Fruit fly (Drosophila melanogaster) whole organism, embryonic: ENCODE data around the gene CG3342.

Experiments used
- Adf1 ChIP-seq: fragments of 200-800 bp; sonication (Bioruptor generic); IDR thresholded peaks from 2 replicates; pipeline ENCODE4 v1.3.6; 2022; ENCODE audit warnings: missing biosample characterization, missing genetic modification characterization
- Bdp1 ChIP-seq: fragments of 200-800 bp; sonication (Bioruptor generic); optimal IDR thresholded peaks from 3 replicates; lab custom pipeline; 2016; ENCODE audit warnings: missing biosample characterization, missing genetic modification characterization
- Bgb ChIP-seq: fragments of 200-800 bp; sonication (Bioruptor generic); IDR thresholded peaks from 2 replicates; pipeline ENCODE4 v1.3.6; 2022; ENCODE audit warnings: missing biosample characterization, missing genetic modification characterization; ENCODE audit not compliant: partially characterized antibody
- CG10431 ChIP-seq: fragments of 200-800 bp; sonication (Bioruptor generic); optimal IDR thresholded peaks from 3 replicates; lab custom pipeline; 2018; ENCODE audit warnings: missing biosample characterization, mild to moderate bottlenecking, missing genetic modification characterization
- CG1233 ChIP-seq: fragments of 200-800 bp; sonication (Bioruptor generic); optimal IDR thresholded peaks from 4 replicates; lab custom pipeline; 2018; ENCODE audit warnings: missing biosample characterization, mild to moderate bottlenecking, missing genetic modification characterization
- CG13287 ChIP-seq: fragments of 200-800 bp; sonication (Bioruptor generic); IDR thresholded peaks from 2 replicates; pipeline ENCODE4 v1.3.6; 2022; ENCODE audit warnings: missing biosample characterization, missing genetic modification characterization; ENCODE audit not compliant: partially characterized antibody
- CG14014 ChIP-seq: fragments of 200-800 bp; sonication (Bioruptor generic); IDR thresholded peaks from 2 replicates; pipeline ENCODE4 v1.3.6; 2022; ENCODE audit warnings: missing biosample characterization, missing genetic modification characterization
- CG14050 ChIP-seq: fragments of 200-800 bp; sonication (Bioruptor generic); IDR thresholded peaks from 3 replicates; pipeline ENCODE4 v1.3.6; 2022; ENCODE audit warnings: missing biosample characterization, missing genetic modification characterization
- CG14441 ChIP-seq: fragments of 200-800 bp; sonication (Bioruptor generic); IDR thresholded peaks from 2 replicates; pipeline ENCODE4 v1.3.6; 2022; ENCODE audit warnings: missing biosample characterization, missing genetic modification characterization
- CG14667 ChIP-seq: fragments of 200-800 bp; sonication (Bioruptor generic); IDR thresholded peaks from 2 replicates; pipeline ENCODE4 v1.3.6; 2022; ENCODE audit warnings: missing biosample characterization, missing genetic modification characterization
- CG15073 ChIP-seq: fragments of 200-800 bp; sonication (Bioruptor generic); optimal IDR thresholded peaks from 2 replicates; lab custom pipeline; 2016; ENCODE audit warnings: missing biosample characterization, missing genetic modification characterization
- CG17612 ChIP-seq: fragments of 200-800 bp; sonication (Bioruptor generic); IDR thresholded peaks from 2 replicates; pipeline ENCODE4 v1.3.6; 2022; ENCODE audit warnings: missing biosample characterization, missing genetic modification characterization
- CG17829 ChIP-seq: fragments of 200-800 bp; optimal IDR thresholded peaks from 2 replicates; lab custom pipeline; 2019; ENCODE audit warnings: missing biosample characterization, mild to moderate bottlenecking, missing genetic modification characterization, moderate library complexity
- CG18011 ChIP-seq: fragments of 200-800 bp; sonication (Bioruptor generic); optimal IDR thresholded peaks from 2 replicates; lab custom pipeline; 2017; ENCODE audit warnings: missing biosample characterization, missing genetic modification characterization, mild to moderate bottlenecking, moderate library complexity, missing genotype
- CG2712 ChIP-seq: fragments of 200-800 bp; optimal IDR thresholded peaks from 3 replicates; lab custom pipeline; 2019; ENCODE audit warnings: missing biosample characterization, mild to moderate bottlenecking, missing genetic modification characterization, moderate library complexity
- CG31441 ChIP-seq: fragments of 200-800 bp; sonication (Bioruptor generic); IDR thresholded peaks from 2 replicates; pipeline ENCODE4 v1.3.6; 2022; ENCODE audit warnings: missing biosample characterization, missing genetic modification characterization
- CG3407 ChIP-seq: fragments of 200-800 bp; sonication (Bioruptor generic); optimal IDR thresholded peaks from 2 replicates; lab custom pipeline; 2018; ENCODE audit warnings: missing biosample characterization, mild to moderate bottlenecking, missing genetic modification characterization
- CG43689 ChIP-seq: fragments of 200-800 bp; sonication (Bioruptor generic); IDR thresholded peaks from 2 replicates; pipeline ENCODE4 v1.3.6; 2022; ENCODE audit warnings: missing biosample characterization, missing genetic modification characterization
- CG4424 ChIP-seq: fragments of 200-800 bp; sonication (Bioruptor generic); optimal IDR thresholded peaks from 3 replicates; lab custom pipeline; 2016; ENCODE audit warnings: missing biosample characterization, missing genetic modification characterization
- CG4707 ChIP-seq: fragments of 200-800 bp; sonication (Bioruptor generic); optimal IDR thresholded peaks from 2 replicates; lab custom pipeline; 2018; ENCODE audit warnings: missing biosample characterization, mild to moderate bottlenecking, missing genetic modification characterization, moderate library complexity
- CG6272 ChIP-seq: fragments of 200-800 bp; sonication (Bioruptor generic); IDR thresholded peaks from 2 replicates; pipeline ENCODE4 v1.3.6; 2022; ENCODE audit warnings: missing biosample characterization, missing genetic modification characterization
- CG7271 ChIP-seq: fragments of 200-800 bp; sonication (Bioruptor generic); optimal IDR thresholded peaks from 2 replicates; lab custom pipeline; 2018; ENCODE audit warnings: missing biosample characterization, mild to moderate bottlenecking, missing genetic modification characterization, moderate library complexity
- CG8281 ChIP-seq: fragments of 200-800 bp; sonication (Bioruptor generic); optimal IDR thresholded peaks from 2 replicates; lab custom pipeline; 2018; ENCODE audit warnings: missing biosample characterization, mild to moderate bottlenecking, missing genetic modification characterization, moderate library complexity
- CG9817 ChIP-seq: fragments of 200-800 bp; sonication (Bioruptor generic); optimal IDR thresholded peaks from 2 replicates; lab custom pipeline; 2018; ENCODE audit warnings: missing biosample characterization, mild to moderate bottlenecking, missing genetic modification characterization, moderate library complexity
- CG9876 ChIP-seq: fragments of 200-800 bp; sonication (Bioruptor generic); optimal IDR thresholded peaks from 2 replicates; lab custom pipeline; 2016; ENCODE audit warnings: missing biosample characterization, missing genetic modification characterization
- Chrac-16 ChIP-seq: fragments of 200-800 bp; sonication (Bioruptor generic); optimal IDR thresholded peaks from 3 replicates; lab custom pipeline; 2016; ENCODE audit warnings: missing biosample characterization, missing genetic modification characterization
- Doc3 ChIP-seq: fragments of 200-800 bp; sonication (Bioruptor generic); IDR thresholded peaks from 3 replicates; pipeline ENCODE4 v1.3.6; 2022; ENCODE audit warnings: missing biosample characterization, missing genetic modification characterization; ENCODE audit not compliant: partially characterized antibody
- HHEX ChIP-seq: fragments of 200-800 bp; sonication (Bioruptor generic); optimal IDR thresholded peaks from 3 replicates; lab custom pipeline; 2017; ENCODE audit warnings: missing biosample characterization, mild to moderate bottlenecking, missing genetic modification characterization, missing genetic modification reagents
- Hmr ChIP-seq: fragments of 200-800 bp; sonication (Bioruptor generic); optimal IDR thresholded peaks from 3 replicates; lab custom pipeline; 2017; ENCODE audit warnings: mild to moderate bottlenecking, missing biosample characterization, missing genetic modification reagents, missing genetic modification characterization
- MBD-R2 ChIP-seq: fragments of 200-800 bp; sonication (Bioruptor generic); IDR thresholded peaks from 2 replicates; pipeline ENCODE4 v1.3.6; 2022; ENCODE audit warnings: missing biosample characterization, missing genetic modification characterization
- MESR4 ChIP-seq: fragments of 200-800 bp; sonication (Bioruptor generic); optimal IDR thresholded peaks from 2 replicates; lab custom pipeline; 2018; ENCODE audit warnings: missing biosample characterization, mild to moderate bottlenecking, missing genetic modification characterization, moderate library complexity
- Mrtf ChIP-seq: fragments of 200-800 bp; sonication (Bioruptor generic); IDR thresholded peaks from 3 replicates; pipeline ENCODE4 v1.3.6; 2022; ENCODE audit warnings: missing biosample characterization, missing genetic modification characterization
- NC2α ChIP-seq: fragments of 200-800 bp; sonication (Bioruptor generic); optimal IDR thresholded peaks from 2 replicates; lab custom pipeline; 2016; ENCODE audit warnings: missing biosample characterization, missing genetic modification characterization
- PHDP ChIP-seq: fragments of 200-800 bp; sonication (Bioruptor generic); optimal IDR thresholded peaks from 3 replicates; lab custom pipeline; 2018; ENCODE audit warnings: missing biosample characterization, mild to moderate bottlenecking, missing genetic modification characterization, moderate library complexity
- Sry-δ ChIP-seq: fragments of 200-800 bp; sonication (Bioruptor generic); optimal IDR thresholded peaks from 2 replicates; lab custom pipeline; 2016; ENCODE audit warnings: missing biosample characterization, missing genetic modification characterization
- Ssrp ChIP-seq: fragments of 200-800 bp; sonication (Bioruptor generic); optimal IDR thresholded peaks from 2 replicates; lab custom pipeline; 2018; ENCODE audit warnings: missing biosample characterization, mild to moderate bottlenecking, missing genetic modification characterization, moderate library complexity
- ash1 ChIP-seq: fragments of 200-800 bp; sonication (Bioruptor generic); optimal IDR thresholded peaks from 2 replicates; lab custom pipeline; 2018; ENCODE audit warnings: missing biosample characterization, mild to moderate bottlenecking, missing genetic modification characterization
- bsh ChIP-seq, 2 experiments: fragments of 200-800 bp; sonication (Bioruptor generic); optimal IDR thresholded peaks; 2 replicates each; lab custom pipeline; 2017 to 2018; ENCODE audit warnings: mild to moderate bottlenecking in 2 of 2, missing biosample characterization in 2 of 2, missing genetic modification characterization in 2 of 2, moderate library complexity in 1 of 2
- chm ChIP-seq: fragments of 200-800 bp; sonication (Bioruptor generic); IDR thresholded peaks from 2 replicates; pipeline ENCODE4 v1.3.6; 2022; ENCODE audit warnings: missing biosample characterization, missing genetic modification characterization
- gsb-n ChIP-seq: fragments of 200-800 bp; sonication (Bioruptor generic); optimal IDR thresholded peaks from 3 replicates; lab custom pipeline; 2018; ENCODE audit warnings: missing biosample characterization, mild to moderate bottlenecking, missing genetic modification characterization
- kay ChIP-seq: fragments of 200-800 bp; sonication (Bioruptor generic); optimal IDR thresholded peaks from 2 replicates; lab custom pipeline; 2016; ENCODE audit warnings: missing biosample characterization, missing genetic modification characterization
- nerfin-2 ChIP-seq: fragments of 200-800 bp; sonication (Bioruptor generic); IDR thresholded peaks from 2 replicates; pipeline ENCODE4 v1.3.6; 2022; ENCODE audit warnings: missing biosample characterization, missing genetic modification characterization; ENCODE audit not compliant: partially characterized antibody
- row ChIP-seq: fragments of 200-800 bp; sonication (Bioruptor generic); IDR thresholded peaks from 3 replicates; pipeline ENCODE4 v1.3.6; 2022; ENCODE audit warnings: missing biosample characterization, missing genetic modification characterization
- slp2 ChIP-seq: fragments of 200-800 bp; sonication (Bioruptor generic); optimal IDR thresholded peaks from 2 replicates; lab custom pipeline; 2016; ENCODE audit warnings: missing biosample characterization, missing genetic modification characterization
- sr ChIP-seq: fragments of 200-800 bp; sonication (Bioruptor generic); IDR thresholded peaks from 3 replicates; pipeline ENCODE4 v1.3.6; 2022; ENCODE audit warnings: missing biosample characterization, missing genetic modification characterization
- stc ChIP-seq: fragments of 200-800 bp; sonication (Bioruptor generic); IDR thresholded peaks from 2 replicates; pipeline ENCODE4 v1.3.6; 2022; ENCODE audit warnings: missing biosample characterization, missing genetic modification characterization
- toy ChIP-seq: fragments of 200-800 bp; sonication (Bioruptor generic); IDR thresholded peaks from 2 replicates; pipeline ENCODE4 v1.3.6; 2022; ENCODE audit warnings: missing biosample characterization, missing genetic modification characterization
- vfl ChIP-seq: fragments of 200-800 bp; sonication (Bioruptor generic); optimal IDR thresholded peaks from 2 replicates; lab custom pipeline; 2016; ENCODE audit warnings: missing biosample characterization, missing genetic modification characterization
- wor ChIP-seq: fragments of 200-800 bp; sonication (Bioruptor generic); IDR thresholded peaks from 2 replicates; pipeline ENCODE4 v1.3.6; 2022; ENCODE audit warnings: missing biosample characterization, missing genetic modification characterization

The CG3342 gene

dm6 chrX:6543569-6544173, 16.0 kb upstream of the CG3342 start (continued):
- TF ChIP-seq Doc3 (GFP tag; lab: Robert Waterston, UW) (no peak), CG1233 (GFP tag; lab: Kevin White, UChicago) (no peak), Ssrp (tag; lab: Kevin White, UChicago) (no peak), bsh (GFP tag; optimal IDR thresholded peaks at IDR 0.05; lab: Kevin White, UChicago) (peak in 1 of 2 experiments; percentile 22), MESR4 (GFP tag; lab: Kevin White, UChicago) (no peak), Hmr (GFP tag; lab: Kevin White, UChicago) (no peak), PHDP (no peak), CG9876 (GFP tag; lab: Kevin White, UChicago) (no peak)

DNA sequence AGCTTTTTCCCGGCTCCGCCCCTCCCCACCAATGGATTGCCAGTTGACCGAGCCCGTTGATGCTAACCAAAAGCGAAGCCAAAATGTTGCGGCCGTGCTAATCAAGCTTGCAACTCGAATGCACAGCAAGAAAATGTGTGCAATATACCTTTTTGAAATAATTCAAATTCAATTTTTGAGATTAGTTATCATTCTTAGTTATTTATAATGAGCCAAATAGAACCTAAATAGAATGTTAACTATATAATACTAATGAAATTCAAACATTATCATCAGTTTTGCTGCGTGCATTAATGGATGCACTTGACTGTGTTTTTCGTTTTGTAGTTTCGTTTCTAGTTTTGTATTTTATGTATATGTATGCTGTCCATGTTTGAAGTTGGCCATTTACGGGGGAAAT, 14.6 kb upstream of the CG3342 start:
- TF ChIP-seq CG4707 (GFP tag; lab: Kevin White, UChicago) (no peak), kay (GFP tag; lab: Kevin White, UChicago) (no peak), CG43689 (no peak), stc (GFP tag; lab: Robert Waterston, UW) (peak; percentile 63), CG17612 (GFP tag; lab: Robert Waterston, UW) (no peak), MBD-R2 (no peak), wor (GFP tag; lab: Robert Waterston, UW) (0 out of 2 replicates have a peak, but pooled peaks have one; percentile 48), Mrtf (GFP tag; lab: Robert Waterston, UW) (peak; percentile 35; the same call in 1 of the 3 replicates), nerfin-2 (GFP tag; lab: Robert Waterston, UW) (no peak), CG7271 (no peak), CG4424 (GFP tag; lab: Kevin White, UChicago) (no peak), CG2712 (tag; lab: Kevin White, UChicago) (peak; percentile 52), CG6272 (no peak), toy (GFP tag; lab: Robert Waterston, UW) (no peak), CG14667 (GFP tag; lab: Robert Waterston, UW) (no peak), Sry-δ (no peak), CG18011 (GFP tag; lab: Kevin White, UChicago) (no peak), CG15073 (GFP tag; lab: Kevin White, UChicago) (no peak), CG13287 (GFP tag; lab: Robert Waterston, UW) (no peak), vfl (GFP tag; lab: Kevin White, UChicago) (no peak), chm (GFP tag; lab: Robert Waterston, UW) (no peak), Chrac-16 (GFP tag; lab: Kevin White, UChicago) (peak; percentile 8), CG14014 (GFP tag; lab: Robert Waterston, UW) (peak; percentile 44; the same call in 1 of the 2 replicates), slp2 (no peak), CG8281 (tag; lab: Kevin White, UChicago) (no peak), CG9817 (tag; lab: Kevin White, UChicago) (peak; percentile 14), sr (GFP tag; lab: Robert Waterston, UW) (no peak), CG14441 (GFP tag; lab: Robert Waterston, UW) (peak; percentile 63), Bgb (GFP tag; lab: Robert Waterston, UW) (no peak), NC2α (GFP tag; lab: Kevin White, UChicago) (no peak), Adf1 (GFP tag; lab: Robert Waterston, UW) (no peak), CG31441 (GFP tag; lab: Robert Waterston, UW) (peak; percentile 56), HHEX (GFP tag; lab: Kevin White, UChicago) (peak; percentile 7), row (GFP tag; lab: Robert Waterston, UW) (peak; percentile 67), ash1 (GFP tag; lab: Kevin White, UChicago) (no peak), gsb-n (tag; lab: Kevin White, UChicago) (peak; percentile 14), CG10431 (no peak), CG3407 (GFP tag; lab: Kevin White, UChicago) (no peak), CG14050 (GFP tag; lab: Robert Waterston, UW) (peak; percentile 40; the same call in 2 of the 3 replicates), Bdp1 (GFP tag; lab: Kevin White, UChicago) (no peak), CG17829 (tag; lab: Kevin White, UChicago) (peak; percentile 33)
